Worm (Caenorhabditis elegans): ENCODE results near the gene C03F11.2.
A peak's percentile ranks its signal among the peaks of the same experiment; 100 is the strongest.

C03F11.2 gene

ce11 chrX:5360682-5361081, 36.5 kb downstream of the C03F11.2 start:
- TF ChIP-seq tab-1 (GFP tag; IDR thresholded peaks at IDR 0.05) (no peak), cog-1 (tag; optimal IDR thresholded peaks at IDR 0.05) (peak; percentile 23), med-1 (GFP tag; optimal IDR thresholded peaks at IDR 0.05; ENCODE audit: insufficient read depth) (no peak)

DNA sequence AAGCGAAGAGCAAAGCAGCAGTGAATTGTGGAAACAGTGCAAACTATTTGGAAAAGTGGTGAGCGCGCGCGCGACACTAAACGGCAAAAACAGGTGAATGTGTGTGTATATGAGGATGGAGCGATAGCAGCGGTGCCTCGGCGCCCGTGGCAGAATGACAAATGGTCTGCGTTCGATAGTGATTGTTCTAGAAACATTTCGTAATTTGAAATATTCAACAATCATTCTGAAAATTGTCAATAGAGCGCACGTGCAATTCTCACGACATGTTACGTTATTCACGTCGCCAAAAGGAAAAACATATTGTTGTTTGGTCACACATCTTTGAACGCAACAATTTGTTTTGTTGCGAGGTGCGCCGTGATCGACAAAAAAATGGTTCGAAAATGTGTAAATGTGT, 41.9 kb downstream of the C03F11.2 start:
- TF ChIP-seq T22C8.4 (GFP tag; IDR thresholded peaks at IDR 0.05) (no peak), ref-1 (GFP tag; conservative IDR thresholded peaks at IDR 0.05) (no peak), cog-1 (tag; optimal IDR thresholded peaks at IDR 0.05) (no peak), med-1 (GFP tag; optimal IDR thresholded peaks at IDR 0.05; ENCODE audit: insufficient read depth) (no peak), tab-1 (GFP tag; IDR thresholded peaks at IDR 0.05) (no peak), ztf-23 (GFP tag; IDR thresholded peaks at IDR 0.05) (no peak), flt-1 (GFP tag; IDR thresholded peaks at IDR 0.05) (no peak), ztf-29 (GFP tag; IDR thresholded peaks at IDR 0.05) (no peak), klf-2 (GFP tag; conservative IDR thresholded peaks at IDR 0.05) (no peak)

DNA sequence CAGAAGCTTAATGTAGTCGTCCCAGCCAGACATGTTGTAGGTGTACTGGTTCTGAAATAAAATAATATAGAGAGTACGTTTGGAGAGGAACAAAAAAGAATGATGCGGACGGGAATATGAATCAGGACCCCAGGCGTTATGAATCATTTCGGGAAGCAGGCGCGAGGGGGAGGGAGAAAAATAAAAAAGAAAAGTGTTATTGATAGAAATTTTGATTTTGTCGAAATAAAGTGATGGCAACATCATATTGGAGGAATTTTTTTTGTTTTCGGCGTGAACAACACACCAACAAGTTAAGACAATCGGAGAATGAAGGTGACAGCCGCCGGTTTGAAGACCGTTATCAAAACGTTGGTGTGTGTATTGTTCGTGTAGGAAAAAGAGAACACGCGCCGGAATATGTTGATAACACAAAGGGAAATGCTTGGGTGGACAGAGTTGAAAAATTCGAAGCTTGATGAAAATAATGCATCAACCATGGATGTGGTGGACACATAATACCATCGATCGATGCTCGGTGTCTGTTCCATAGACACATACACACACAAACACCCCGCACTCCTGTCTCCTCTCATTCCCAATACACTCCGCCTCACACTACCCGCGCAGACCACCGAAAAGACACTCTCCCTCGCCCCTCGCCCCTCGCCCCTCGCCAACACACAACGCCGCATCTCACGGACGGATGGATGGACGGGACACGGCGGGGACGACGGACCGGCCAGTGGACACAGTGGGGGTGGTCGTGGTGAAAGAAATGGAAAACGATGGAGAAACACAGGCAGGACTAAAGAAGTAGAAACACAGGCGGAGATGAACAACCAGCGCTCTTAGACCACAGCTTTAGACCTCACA, 43.0 kb downstream of the C03F11.2 start, which contains the start of gene pfn-2:
Gene pfn-2, minus strand, starts transcription at position 51 of the 855 bp plus-strand sequence.
- no peak for TF ChIP-seq med-1 (GFP tag; optimal IDR thresholded peaks at IDR 0.05; ENCODE audit: insufficient read depth)
- 0 out of 2 replicates have a peak, but pooled peaks have one; percentile 9 for TF ChIP-seq klf-2 (GFP tag; conservative IDR thresholded peaks at IDR 0.05)
- TF ChIP-seq ref-1 (GFP tag; conservative IDR thresholded peaks at IDR 0.05), result no peak
- no peak for TF ChIP-seq T22C8.4 (GFP tag; IDR thresholded peaks at IDR 0.05)
- peak; percentile 72; the same call in 1 of the 2 replicates for TF ChIP-seq ztf-23 (GFP tag; IDR thresholded peaks at IDR 0.05)
- no peak for TF ChIP-seq cog-1 (tag; optimal IDR thresholded peaks at IDR 0.05)
- peak; percentile 57; the same call in 1 of the 2 replicates for TF ChIP-seq flt-1 (GFP tag; IDR thresholded peaks at IDR 0.05)
- no peak for TF ChIP-seq tab-1 (GFP tag; IDR thresholded peaks at IDR 0.05)
- no peak for TF ChIP-seq ztf-29 (GFP tag; IDR thresholded peaks at IDR 0.05)

DNA sequence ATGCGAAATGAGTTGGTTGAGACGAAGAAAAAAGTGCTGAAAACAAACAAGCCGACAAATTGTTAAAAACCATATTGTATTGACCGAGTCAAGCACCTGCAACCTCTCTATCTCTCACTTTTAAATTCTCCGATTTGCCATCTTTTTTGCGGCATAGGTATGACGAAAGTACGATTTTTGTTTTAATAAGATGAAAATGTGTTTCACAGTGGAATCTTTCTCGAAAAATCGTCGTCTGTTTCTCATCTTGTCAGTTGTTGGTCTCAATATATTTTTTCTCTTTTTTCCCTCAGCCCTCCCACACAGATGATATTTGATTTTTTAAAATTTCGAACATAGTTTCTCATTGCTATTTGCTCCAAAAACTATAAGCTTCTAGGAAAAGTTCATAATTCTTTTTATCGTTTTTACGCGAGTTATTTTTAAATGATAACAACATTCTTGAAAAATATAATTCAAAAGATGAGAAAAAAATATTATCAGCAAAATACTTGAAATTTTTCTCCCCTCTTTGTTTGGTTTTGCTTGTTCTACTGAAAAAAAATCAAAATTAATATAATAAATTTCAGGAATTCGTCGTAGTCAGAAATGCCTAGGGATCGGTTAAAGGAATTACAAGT, 48.6 kb downstream of the C03F11.2 start, which contains the start of gene syx-3:
Gene syx-3, plus strand, starts transcription at position 570 of the 620 bp plus-strand sequence.
- TF ChIP-seq klf-2 (GFP tag; conservative IDR thresholded peaks at IDR 0.05) (no peak), tab-1 (GFP tag; IDR thresholded peaks at IDR 0.05) (no peak), ztf-29 (GFP tag; IDR thresholded peaks at IDR 0.05) (no peak), T22C8.4 (GFP tag; IDR thresholded peaks at IDR 0.05) (no peak), med-1 (GFP tag; optimal IDR thresholded peaks at IDR 0.05; ENCODE audit: insufficient read depth) (no peak), cog-1 (tag; optimal IDR thresholded peaks at IDR 0.05) (no peak), flt-1 (GFP tag; IDR thresholded peaks at IDR 0.05) (no peak), ztf-23 (GFP tag; IDR thresholded peaks at IDR 0.05) (no peak), ref-1 (GFP tag; conservative IDR thresholded peaks at IDR 0.05) (no peak)

DNA sequence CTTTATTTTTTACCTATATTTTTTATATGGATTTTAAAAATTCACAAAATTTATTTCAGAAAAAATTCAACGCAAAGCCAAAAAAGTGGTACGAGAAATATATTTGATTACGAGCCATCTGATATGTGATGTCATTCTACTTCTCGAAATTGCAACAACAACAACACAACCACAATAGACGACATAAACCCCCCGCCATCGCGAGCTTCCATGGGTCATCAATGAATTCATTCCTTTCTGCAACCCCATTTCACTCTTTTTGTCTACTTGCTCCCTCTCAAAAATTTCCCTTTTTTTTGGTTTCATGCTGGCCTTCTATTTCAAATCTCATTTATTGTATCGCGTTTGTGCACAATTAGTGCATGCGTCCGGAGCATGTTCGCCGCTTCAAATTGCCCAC, 49.3 kb downstream of the C03F11.2 start:
- TF ChIP-seq ref-1 (GFP tag; conservative IDR thresholded peaks at IDR 0.05) (no peak), ztf-23 (GFP tag; IDR thresholded peaks at IDR 0.05) (no peak), T22C8.4 (GFP tag; IDR thresholded peaks at IDR 0.05) (no peak), ztf-29 (GFP tag; IDR thresholded peaks at IDR 0.05) (no peak), flt-1 (GFP tag; IDR thresholded peaks at IDR 0.05) (no peak), tab-1 (GFP tag; IDR thresholded peaks at IDR 0.05) (no peak), cog-1 (tag; optimal IDR thresholded peaks at IDR 0.05) (no peak), med-1 (GFP tag; optimal IDR thresholded peaks at IDR 0.05; ENCODE audit: insufficient read depth) (no peak), klf-2 (GFP tag; conservative IDR thresholded peaks at IDR 0.05) (no peak)

DNA sequence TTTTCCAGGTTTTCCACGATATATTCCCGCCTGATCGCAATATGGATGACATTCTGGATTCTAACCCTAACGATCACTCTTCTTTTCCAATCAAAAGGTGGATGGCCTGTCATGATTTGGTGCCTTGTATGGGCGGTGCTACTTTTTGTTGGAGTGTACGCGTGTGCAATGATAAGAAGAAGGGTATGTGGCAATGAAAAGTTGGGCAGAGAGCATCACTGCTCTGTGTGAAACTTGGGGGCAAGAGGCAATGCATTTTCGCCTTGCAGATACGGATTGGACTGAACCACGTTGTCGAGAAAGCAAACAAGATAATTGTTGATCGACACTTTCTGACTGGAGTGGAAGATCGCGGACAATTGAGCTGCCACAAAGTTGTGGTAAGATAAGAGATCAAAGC, 50.9 kb downstream of the C03F11.2 start:
- TF ChIP-seq tab-1 (GFP tag; IDR thresholded peaks at IDR 0.05) (no peak), ref-1 (GFP tag; conservative IDR thresholded peaks at IDR 0.05) (no peak), cog-1 (tag; optimal IDR thresholded peaks at IDR 0.05) (no peak), ztf-23 (GFP tag; IDR thresholded peaks at IDR 0.05) (no peak)
